Fruit fly (Drosophila melanogaster): ENCODE results near the gene Pyroxd1.

Pyroxd1 gene

dm6 chr2L:20075234-20075803 lies 15.9 kb upstream of the Pyroxd1 start, which contains the start of the genes pr and neb (continued):
- peak; percentile 49 for TF ChIP-seq woc (GFP tag; optimal IDR thresholded peaks at IDR 0.05)

dm6 chr2L:20077423-20078401 lies 13.5 kb upstream of the Pyroxd1 start:
- TF ChIP-seq br (GFP tag; optimal IDR thresholded peaks at IDR 0.05), result no peak
- no peak for TF ChIP-seq dmrt93B (GFP tag; optimal IDR thresholded peaks at IDR 0.05)
- no peak for TF ChIP-seq CG9705 (GFP tag; optimal IDR thresholded peaks at IDR 0.05)
- TF ChIP-seq tai (GFP tag; optimal IDR thresholded peaks at IDR 0.05), result no peak
- TF ChIP-seq h (GFP tag; optimal IDR thresholded peaks at IDR 0.05), result peak; percentile 28
- no peak for TF ChIP-seq HLH106 (tag; optimal IDR thresholded peaks at IDR 0.05)
- TF ChIP-seq jim (GFP tag; optimal IDR thresholded peaks at IDR 0.05), result no peak
- TF ChIP-seq rgr (GFP tag; optimal IDR thresholded peaks at IDR 0.05), result no peak
- TF ChIP-seq Rel (GFP tag; optimal IDR thresholded peaks at IDR 0.05), result peak; percentile 9
- TF ChIP-seq Rel (tag; optimal IDR thresholded peaks at IDR 0.05), result peak; percentile 70
- no peak for TF ChIP-seq Hr83 (GFP tag; optimal IDR thresholded peaks at IDR 0.05; ENCODE audit: poor library complexity, severe bottlenecking)
- TF ChIP-seq brk (GFP tag; optimal IDR thresholded peaks at IDR 0.05), result no peak
- no peak for TF ChIP-seq GATAd (GFP tag; optimal IDR thresholded peaks at IDR 0.05)
- peak; percentile 44 for TF ChIP-seq sage (GFP tag; optimal IDR thresholded peaks at IDR 0.05)
- no peak for TF ChIP-seq ey (GFP tag; optimal IDR thresholded peaks at IDR 0.05)
- TF ChIP-seq Vsx2 (GFP tag; optimal IDR thresholded peaks at IDR 0.05; ENCODE audit: partially characterized antibody), result no peak
- peak; percentile 57 for TF ChIP-seq CrebA (GFP tag; optimal IDR thresholded peaks at IDR 0.05; ENCODE audit: borderline replicate concordance)

dm6 chr2L:20078880-20079279 lies 12.4 kb upstream of the Pyroxd1 start:
- TF ChIP-seq Rel (GFP tag; optimal IDR thresholded peaks at IDR 0.05), result no peak
- TF ChIP-seq Rel (tag; optimal IDR thresholded peaks at IDR 0.05), result peak; percentile 24
- peak; percentile 25 for TF ChIP-seq br (GFP tag; optimal IDR thresholded peaks at IDR 0.05)
- TF ChIP-seq fru (GFP tag; optimal IDR thresholded peaks at IDR 0.05), result peak; percentile 35
- TF ChIP-seq foxo (GFP tag; optimal IDR thresholded peaks at IDR 0.05), result peak in 1 of 2 experiments; percentile 38
- peak; percentile 17 for TF ChIP-seq rgr (GFP tag; optimal IDR thresholded peaks at IDR 0.05)
- peak; percentile 14 for TF ChIP-seq OdsH (GFP tag; optimal IDR thresholded peaks at IDR 0.05)
- no peak for TF ChIP-seq psq (GFP tag; optimal IDR thresholded peaks at IDR 0.05)
- TF ChIP-seq sage (GFP tag; optimal IDR thresholded peaks at IDR 0.05), result no peak

dm6 chr2L:20080772-20081171 lies 10.5 kb upstream of the Pyroxd1 start:
- TF ChIP-seq Hr83 (GFP tag; optimal IDR thresholded peaks at IDR 0.05; ENCODE audit: poor library complexity, severe bottlenecking) (peak; percentile 8), brk (GFP tag; optimal IDR thresholded peaks at IDR 0.05) (no peak)

- TF ChIP-seq rgr (GFP tag; optimal IDR thresholded peaks at IDR 0.05), result no peak
- peak; percentile 1 for TF ChIP-seq psq (GFP tag; optimal IDR thresholded peaks at IDR 0.05)
- no peak for TF ChIP-seq lola (GFP tag; optimal IDR thresholded peaks at IDR 0.05)
- no peak for TF ChIP-seq dmrt93B (GFP tag; optimal IDR thresholded peaks at IDR 0.05)
- TF ChIP-seq Jra (GFP tag; optimal IDR thresholded peaks at IDR 0.05), result no peak
These were observed 8.9 kb upstream of the Pyroxd1 start for dm6 chr2L:20082155-20082964.

Measured in whole organism, wandering third instar larva.